Worm (Caenorhabditis elegans): ENCODE measurements around the gene Y48E1C.2.

Y48E1C.2 gene

ce11 chrII:13424242-13424641 lies at the start of gene Y48E1C.2:
Y48E1C.2 (plus strand) TSS chrII:13424542.
- TF ChIP-seq vab-15 (tag; optimal IDR thresholded peaks at IDR 0.05) (no peak), aly-2 (tag; optimal IDR thresholded peaks at IDR 0.05) (no peak), C04F5.9 (tag; optimal IDR thresholded peaks at IDR 0.05) (no peak), F16B12.6 (tag; optimal IDR thresholded peaks at IDR 0.05) (no peak), blmp-1 (tag; optimal IDR thresholded peaks at IDR 0.05) (no peak), nhr-28 (tag; optimal IDR thresholded peaks at IDR 0.05) (no peak), ztf-11 (tag; optimal IDR thresholded peaks at IDR 0.05) (no peak), dpl-1 (GFP tag; optimal IDR thresholded peaks at IDR 0.05) (no peak), nhr-47 (tag; optimal IDR thresholded peaks at IDR 0.05) (no peak), ces-1 (GFP tag; optimal IDR thresholded peaks at IDR 0.05) (no peak), lin-14 (GFP tag; optimal IDR thresholded peaks at IDR 0.05) (no peak), grh-1 (GFP tag; IDR thresholded peaks at IDR 0.05) (no peak), zip-4 (GFP tag; optimal IDR thresholded peaks at IDR 0.05) (no peak), snu-23 (GFP tag; optimal IDR thresholded peaks at IDR 0.05) (no peak), unc-86 (tag; optimal IDR thresholded peaks at IDR 0.05) (no peak), fkh-8 (tag; optimal IDR thresholded peaks at IDR 0.05) (no peak), sup-37 (GFP tag; optimal IDR thresholded peaks at IDR 0.05) (no peak), lin-13 (GFP tag; optimal IDR thresholded peaks at IDR 0.05) (no peak), hlh-17 (GFP tag; optimal IDR thresholded peaks at IDR 0.05; ENCODE audit: borderline replicate concordance) (no peak), rnt-1 (tag; optimal IDR thresholded peaks at IDR 0.05) (no peak)

ce11 chrII:13376112-13376511 lies 48.2 kb upstream of the Y48E1C.2 start, which contains the start of gene Y48C3A.12:
Y48C3A.12 (plus strand) TSS chrII:13376412.
- TF ChIP-seq lin-14 (GFP tag; optimal IDR thresholded peaks at IDR 0.05) (no peak), fos-1 (tag; optimal IDR thresholded peaks at IDR 0.05) (no peak), egl-27 (tag; optimal IDR thresholded peaks at IDR 0.05) (no peak), pag-3 (tag; optimal IDR thresholded peaks at IDR 0.05; ENCODE audit: borderline replicate concordance, insufficient read depth) (no peak), unc-130 (tag; optimal IDR thresholded peaks at IDR 0.05) (no peak), rnt-1 (tag; optimal IDR thresholded peaks at IDR 0.05) (no peak), xbp-1 (tag; optimal IDR thresholded peaks at IDR 0.05) (no peak), nhr-47 (tag; optimal IDR thresholded peaks at IDR 0.05) (no peak), sup-37 (GFP tag; optimal IDR thresholded peaks at IDR 0.05) (no peak), mef-2 (tag; optimal IDR thresholded peaks at IDR 0.05) (no peak), nhr-85 (tag) (no peak), F16B12.6 (tag; optimal IDR thresholded peaks at IDR 0.05) (no peak), tlp-1 (tag; optimal IDR thresholded peaks at IDR 0.05) (no peak), tbx-2 (tag; optimal IDR thresholded peaks at IDR 0.05) (no peak)

- no peak for TF ChIP-seq ztf-4 (tag; optimal IDR thresholded peaks at IDR 0.05)
- TF ChIP-seq mab-9 (GFP tag; IDR thresholded peaks at IDR 0.05): no peak
- TF ChIP-seq blmp-1 (tag; optimal IDR thresholded peaks at IDR 0.05): no peak
- TF ChIP-seq sptf-1 (tag; optimal IDR thresholded peaks at IDR 0.05): no peak
- no peak for TF ChIP-seq nhr-77 (tag; optimal IDR thresholded peaks at IDR 0.05)
- TF ChIP-seq snu-23 (GFP tag; optimal IDR thresholded peaks at IDR 0.05): no peak
- TF ChIP-seq aha-1 (tag; optimal IDR thresholded peaks at IDR 0.05): no peak
- no peak for TF ChIP-seq hpl-2 (GFP tag; optimal IDR thresholded peaks at IDR 0.05)
- no peak for TF ChIP-seq nhr-90 (tag; optimal IDR thresholded peaks at IDR 0.05; ENCODE audit: poor library complexity)
- TF ChIP-seq pag-3 (tag; optimal IDR thresholded peaks at IDR 0.05; ENCODE audit: borderline replicate concordance, insufficient read depth): no peak
- TF ChIP-seq vab-15 (tag; optimal IDR thresholded peaks at IDR 0.05): no peak
- TF ChIP-seq elt-3 (tag; optimal IDR thresholded peaks at IDR 0.05): no peak
- TF ChIP-seq dsc-1 (tag; optimal IDR thresholded peaks at IDR 0.05): no peak
- no peak for TF ChIP-seq lin-13 (GFP tag; optimal IDR thresholded peaks at IDR 0.05)
- no peak for TF ChIP-seq grh-1 (GFP tag; IDR thresholded peaks at IDR 0.05)
- TF ChIP-seq ceh-90 (tag; optimal IDR thresholded peaks at IDR 0.05): no peak
- TF ChIP-seq nhr-47 (tag; optimal IDR thresholded peaks at IDR 0.05): no peak
- no peak for TF ChIP-seq tbx-2 (tag; optimal IDR thresholded peaks at IDR 0.05)
Measured at ce11 chrII:13383061-13383460, 41.3 kb upstream of the Y48E1C.2 start.

Data from whole organism, L1 larva.